Worm (Caenorhabditis elegans): ENCODE measurements around the gene K08E4.7.

Gene K08E4.7

DNA sequence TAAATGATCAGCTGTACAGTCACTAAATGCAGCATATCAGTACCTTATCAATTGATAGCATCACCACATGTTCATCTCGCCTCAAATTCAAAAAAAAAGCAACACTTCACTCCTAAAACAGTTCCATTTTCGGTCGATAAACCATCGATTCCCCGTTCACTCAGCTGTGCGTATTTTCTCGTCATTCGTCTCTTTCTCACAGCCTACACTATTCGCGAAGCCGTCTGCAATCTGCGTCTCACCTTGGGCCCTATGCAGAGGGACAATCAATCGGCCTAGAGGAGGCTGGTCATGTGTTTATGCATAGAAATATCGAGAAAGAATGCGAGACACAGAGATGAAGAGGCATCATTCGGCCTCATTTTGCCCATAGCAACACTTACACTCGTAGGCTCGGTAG is 43.2 kb upstream of the K08E4.7 start (continued):
- peak; percentile 54 for TF ChIP-seq lin-13 (tag; optimal IDR thresholded peaks at IDR 0.05)

DNA sequence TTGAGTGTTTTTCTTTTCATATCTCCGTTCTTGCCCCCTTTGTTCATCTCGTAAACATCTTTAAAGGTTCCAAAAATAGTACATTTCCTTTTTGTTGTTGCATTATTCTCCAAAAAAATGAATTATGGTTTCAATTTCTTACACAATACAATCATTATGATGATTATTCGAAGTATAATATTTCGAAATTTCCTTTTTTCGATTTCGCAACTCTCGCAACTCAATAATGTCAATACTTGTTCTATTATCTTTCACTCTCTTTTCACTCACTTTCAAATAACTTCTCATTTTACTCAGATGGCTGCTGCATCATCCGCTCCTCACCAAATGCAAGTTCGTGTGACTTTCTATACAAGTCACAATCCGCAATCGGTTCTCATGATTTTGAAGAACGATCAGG is 41.6 kb upstream of the K08E4.7 start, which contains the start of gene sqst-1:
sqst-1 (plus strand) TSS at position 298 of the 400 bp plus-strand sequence.
- TF ChIP-seq hlh-1 (tag; optimal IDR thresholded peaks at IDR 0.05): no peak
- TF ChIP-seq ztf-11 (tag; optimal IDR thresholded peaks at IDR 0.05): no peak
- no peak for TF ChIP-seq lin-32 (GFP tag; optimal IDR thresholded peaks at IDR 0.05)
- TF ChIP-seq bed-3 (GFP tag; optimal IDR thresholded peaks at IDR 0.05): no peak
- TF ChIP-seq unc-62 (GFP tag; optimal IDR thresholded peaks at IDR 0.05): no peak
- no peak for TF ChIP-seq flh-1 (GFP tag; optimal IDR thresholded peaks at IDR 0.05)
- no peak for TF ChIP-seq nhr-28 (tag; optimal IDR thresholded peaks at IDR 0.05)
- no peak for TF ChIP-seq unc-39 (tag; optimal IDR thresholded peaks at IDR 0.05)
- TF ChIP-seq nhr-12 (tag; optimal IDR thresholded peaks at IDR 0.05): no peak
- TF ChIP-seq ceh-39 (tag; optimal IDR thresholded peaks at IDR 0.05): no peak
- no peak for TF ChIP-seq sptf-1 (tag; optimal IDR thresholded peaks at IDR 0.05)
- TF ChIP-seq pha-4 (tag; optimal IDR thresholded peaks at IDR 0.05): no peak
- TF ChIP-seq zip-8 (tag; optimal IDR thresholded peaks at IDR 0.05): no peak
- TF ChIP-seq ces-1 (GFP tag; optimal IDR thresholded peaks at IDR 0.05): no peak
- TF ChIP-seq lsy-2 (tag; optimal IDR thresholded peaks at IDR 0.05): no peak
- no peak for TF ChIP-seq elt-1 (tag; optimal IDR thresholded peaks at IDR 0.05; ENCODE audit: borderline replicate concordance, insufficient read depth)
- TF ChIP-seq drap-1 (GFP tag; optimal IDR thresholded peaks at IDR 0.05): no peak
- TF ChIP-seq tbx-8 (GFP tag; optimal IDR thresholded peaks at IDR 0.05): no peak

DNA sequence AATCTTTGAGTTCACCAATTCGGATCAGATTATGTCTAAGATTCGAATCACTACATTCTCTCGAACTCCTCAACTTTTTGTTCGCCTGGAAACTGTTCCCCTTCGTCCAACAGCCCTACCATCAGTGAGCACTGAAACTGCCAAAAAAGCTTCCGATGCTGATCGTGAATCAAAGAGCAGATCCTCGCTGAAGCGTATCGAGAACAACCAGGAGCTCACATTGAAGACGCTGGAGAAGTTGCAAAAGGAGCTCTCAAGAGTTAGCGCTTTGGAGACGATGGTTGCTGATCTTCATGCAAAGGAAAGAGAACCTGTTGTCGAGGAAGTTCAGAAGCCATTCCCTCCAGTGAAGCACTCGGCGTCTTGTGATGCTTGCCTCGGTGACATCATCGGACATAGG is 40.8 kb upstream of the K08E4.7 start:
- no peak for TF ChIP-seq zip-8 (tag; optimal IDR thresholded peaks at IDR 0.05)
- TF ChIP-seq nhr-76 (tag; optimal IDR thresholded peaks at IDR 0.05): no peak
- no peak for TF ChIP-seq elt-1 (tag; optimal IDR thresholded peaks at IDR 0.05; ENCODE audit: borderline replicate concordance, insufficient read depth)
- no peak for TF ChIP-seq unc-120 (tag; optimal IDR thresholded peaks at IDR 0.05; ENCODE audit: poor library complexity, severe bottlenecking)
- no peak for TF ChIP-seq ceh-39 (tag; optimal IDR thresholded peaks at IDR 0.05)
- TF ChIP-seq ceh-83 (GFP tag; optimal IDR thresholded peaks at IDR 0.05): no peak
- no peak for TF ChIP-seq nhr-2 (tag; optimal IDR thresholded peaks at IDR 0.05)
- no peak for TF ChIP-seq ham-2 (GFP tag; optimal IDR thresholded peaks at IDR 0.05)

DNA sequence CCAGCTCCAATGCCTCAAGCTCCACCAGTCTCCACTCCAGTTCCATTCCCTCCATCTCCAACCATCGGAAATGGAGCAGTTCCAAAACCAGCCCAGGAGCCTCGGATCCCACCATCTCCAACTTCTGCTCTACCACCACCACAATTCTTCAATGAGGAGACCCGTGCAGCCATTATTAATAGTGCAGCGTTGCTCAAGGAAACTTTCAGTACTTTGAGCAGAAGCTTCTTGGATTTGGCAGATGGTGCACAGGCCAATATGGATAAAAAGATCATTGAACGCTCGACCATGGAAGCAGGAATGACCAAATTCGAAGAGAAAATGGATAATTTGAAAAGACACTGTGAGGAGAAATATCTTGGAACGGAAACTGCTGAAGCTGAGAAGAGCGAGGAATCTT is 40.2 kb upstream of the K08E4.7 start:
- TF ChIP-seq lsy-2 (tag; optimal IDR thresholded peaks at IDR 0.05) (no peak), cnd-1 (tag; optimal IDR thresholded peaks at IDR 0.05) (no peak), mls-2 (tag; optimal IDR thresholded peaks at IDR 0.05) (no peak), elt-3 (tag; optimal IDR thresholded peaks at IDR 0.05) (no peak), elt-1 (tag; optimal IDR thresholded peaks at IDR 0.05; ENCODE audit: borderline replicate concordance, insufficient read depth) (no peak), blmp-1 (tag; optimal IDR thresholded peaks at IDR 0.05) (no peak)

DNA sequence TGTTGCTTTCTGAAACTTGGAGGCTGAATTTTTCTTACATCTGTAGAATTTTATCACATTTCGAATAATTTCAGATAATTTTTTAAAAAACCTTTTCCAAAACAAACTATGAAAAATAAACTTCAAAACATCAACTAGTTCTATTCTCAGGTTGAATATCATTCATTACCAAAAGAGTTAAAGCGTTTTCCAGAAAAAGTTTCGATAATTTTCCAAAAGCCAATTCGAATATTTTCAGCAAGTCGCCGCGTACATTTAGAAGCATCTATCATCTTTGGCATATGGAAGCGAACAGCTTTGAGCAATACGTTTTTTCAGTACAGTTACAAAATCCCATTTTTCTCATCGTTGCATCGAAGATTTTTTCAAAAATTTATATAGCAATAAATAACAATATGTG is 38.7 kb upstream of the K08E4.7 start:
- no peak for TF ChIP-seq nhr-76 (tag; optimal IDR thresholded peaks at IDR 0.05)
- TF ChIP-seq hlh-1 (tag; optimal IDR thresholded peaks at IDR 0.05): no peak
- TF ChIP-seq sem-2 (GFP tag; optimal IDR thresholded peaks at IDR 0.05): no peak
- no peak for TF ChIP-seq ceh-83 (GFP tag; optimal IDR thresholded peaks at IDR 0.05)
- no peak for TF ChIP-seq elt-3 (tag; optimal IDR thresholded peaks at IDR 0.05)
- TF ChIP-seq nhr-2 (tag; optimal IDR thresholded peaks at IDR 0.05): no peak
- TF ChIP-seq snpc-4 (tag; optimal IDR thresholded peaks at IDR 0.05): no peak
- TF ChIP-seq tbx-8 (GFP tag; optimal IDR thresholded peaks at IDR 0.05): no peak
- TF ChIP-seq lsy-2 (tag; optimal IDR thresholded peaks at IDR 0.05): no peak
- no peak for TF ChIP-seq zip-8 (tag; optimal IDR thresholded peaks at IDR 0.05)
- TF ChIP-seq drap-1 (GFP tag; optimal IDR thresholded peaks at IDR 0.05): no peak
- TF ChIP-seq mls-2 (tag; optimal IDR thresholded peaks at IDR 0.05): no peak
- TF ChIP-seq unc-39 (tag; optimal IDR thresholded peaks at IDR 0.05): no peak
- TF ChIP-seq sptf-1 (tag; optimal IDR thresholded peaks at IDR 0.05): no peak
- no peak for TF ChIP-seq bed-3 (GFP tag; optimal IDR thresholded peaks at IDR 0.05)

DNA sequence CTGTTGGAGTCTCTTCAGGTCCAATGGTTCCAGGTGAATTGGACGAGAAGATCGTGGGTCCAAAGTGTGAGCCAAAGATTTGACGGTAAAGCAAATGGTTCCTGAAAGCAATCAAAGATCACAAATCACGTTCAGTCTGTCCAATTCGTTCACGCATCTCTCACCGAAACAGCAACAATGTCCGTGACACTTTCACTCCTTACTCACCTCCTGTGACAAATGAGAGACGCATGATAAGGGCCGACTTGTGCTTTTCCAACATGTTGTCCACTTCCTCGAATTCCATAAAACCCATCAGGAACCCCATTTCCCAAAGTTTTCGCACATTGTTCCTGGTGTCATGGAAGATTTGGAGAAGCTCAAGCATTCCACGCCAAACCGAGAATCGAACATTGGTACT is 35.2 kb upstream of the K08E4.7 start:
- TF ChIP-seq ceh-39 (tag; optimal IDR thresholded peaks at IDR 0.05): no peak
- no peak for TF ChIP-seq sem-2 (GFP tag; optimal IDR thresholded peaks at IDR 0.05)
- TF ChIP-seq unc-62 (GFP tag; optimal IDR thresholded peaks at IDR 0.05): no peak
- no peak for TF ChIP-seq lin-32 (GFP tag; optimal IDR thresholded peaks at IDR 0.05)
- no peak for TF ChIP-seq drap-1 (GFP tag; optimal IDR thresholded peaks at IDR 0.05)
- TF ChIP-seq nhr-76 (tag; optimal IDR thresholded peaks at IDR 0.05): no peak
- TF ChIP-seq pha-4 (tag; optimal IDR thresholded peaks at IDR 0.05): no peak
- no peak for TF ChIP-seq nhr-12 (tag; optimal IDR thresholded peaks at IDR 0.05)
- TF ChIP-seq M03D4.4 (tag; optimal IDR thresholded peaks at IDR 0.05): no peak
- no peak for TF ChIP-seq unc-39 (tag; optimal IDR thresholded peaks at IDR 0.05)
- TF ChIP-seq nhr-28 (tag; optimal IDR thresholded peaks at IDR 0.05): no peak
